Worm (Caenorhabditis elegans): Measurements from ENCODE around the gene F29A7.8.

The F29A7.8 gene

DNA sequence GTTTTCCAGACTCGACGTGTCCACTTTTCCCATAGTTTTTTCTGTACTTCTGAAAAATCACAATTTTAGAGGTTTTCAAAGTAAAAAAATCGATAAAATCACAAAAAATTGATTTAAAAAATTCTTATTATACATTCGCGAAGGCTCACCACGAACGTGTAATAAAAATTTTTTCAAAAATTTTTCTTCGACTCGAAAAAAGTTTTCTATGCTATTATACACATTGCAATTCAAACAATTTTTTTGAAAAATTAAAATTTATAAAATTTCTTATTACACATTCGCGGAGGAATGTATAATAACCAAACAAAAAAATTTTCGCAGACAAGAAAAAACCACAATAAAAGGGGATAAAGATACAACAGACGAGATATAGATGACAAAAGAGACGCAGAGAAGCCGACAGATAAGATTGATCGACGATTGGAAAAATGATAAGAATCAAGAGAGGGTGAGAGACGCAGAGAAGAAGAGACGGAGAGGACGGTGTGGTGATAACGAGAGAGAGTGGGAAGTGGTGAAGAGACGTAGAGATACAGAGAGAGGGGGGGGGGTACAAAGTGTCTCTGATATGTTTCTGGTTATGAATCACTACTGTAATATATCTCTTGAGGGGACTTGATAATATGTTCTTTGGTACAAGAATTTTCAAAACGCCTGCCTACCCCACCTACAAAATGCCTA lies 42.8 kb upstream of the F29A7.8 start, which contains the start of gene nhr-119:
Gene nhr-119, minus strand, starts transcription at position 51 of the 684 bp plus-strand sequence.
- TF ChIP-seq ceh-83 (GFP tag; optimal IDR thresholded peaks at IDR 0.05) (no peak), pha-4 (tag; optimal IDR thresholded peaks at IDR 0.05) (no peak), M03D4.4 (tag; optimal IDR thresholded peaks at IDR 0.05) (no peak), blmp-1 (tag; optimal IDR thresholded peaks at IDR 0.05) (no peak), cnd-1 (tag; optimal IDR thresholded peaks at IDR 0.05) (no peak), elt-1 (tag; optimal IDR thresholded peaks at IDR 0.05; ENCODE audit: borderline replicate concordance, insufficient read depth) (peak; percentile 95), unc-39 (tag; optimal IDR thresholded peaks at IDR 0.05) (no peak), zip-8 (tag; optimal IDR thresholded peaks at IDR 0.05) (no peak), flh-1 (GFP tag; optimal IDR thresholded peaks at IDR 0.05) (no peak), sem-2 (GFP tag; optimal IDR thresholded peaks at IDR 0.05) (no peak), ceh-39 (tag; optimal IDR thresholded peaks at IDR 0.05) (no peak), lin-32 (GFP tag; optimal IDR thresholded peaks at IDR 0.05) (no peak), unc-62 (GFP tag; optimal IDR thresholded peaks at IDR 0.05) (peak; percentile 79), hlh-1 (tag; optimal IDR thresholded peaks at IDR 0.05) (no peak), nhr-237 (tag; optimal IDR thresholded peaks at IDR 0.05) (peak; percentile 33), elt-3 (tag; optimal IDR thresholded peaks at IDR 0.05) (peak; percentile 94), nhr-12 (tag; optimal IDR thresholded peaks at IDR 0.05) (no peak), nhr-76 (tag; optimal IDR thresholded peaks at IDR 0.05) (no peak), ceh-43 (GFP tag; optimal IDR thresholded peaks at IDR 0.05) (no peak), mls-2 (tag; optimal IDR thresholded peaks at IDR 0.05) (no peak), unc-120 (tag; optimal IDR thresholded peaks at IDR 0.05; ENCODE audit: poor library complexity, severe bottlenecking) (peak; percentile 6), nhr-28 (tag; optimal IDR thresholded peaks at IDR 0.05) (no peak), tbx-8 (GFP tag; optimal IDR thresholded peaks at IDR 0.05) (no peak), snpc-4 (tag; optimal IDR thresholded peaks at IDR 0.05) (no peak), lsy-2 (tag; optimal IDR thresholded peaks at IDR 0.05) (no peak), ces-1 (GFP tag; optimal IDR thresholded peaks at IDR 0.05) (no peak)

- TF ChIP-seq nhr-12 (tag; optimal IDR thresholded peaks at IDR 0.05) (no peak), elt-1 (tag; optimal IDR thresholded peaks at IDR 0.05; ENCODE audit: borderline replicate concordance, insufficient read depth) (peak; percentile 3)
These were observed 40.1 kb upstream of the F29A7.8 start for ce11 chrII:2797951-2798350.

- TF ChIP-seq snpc-4 (tag; optimal IDR thresholded peaks at IDR 0.05): no peak
- TF ChIP-seq unc-120 (tag; optimal IDR thresholded peaks at IDR 0.05; ENCODE audit: poor library complexity, severe bottlenecking): no peak
- TF ChIP-seq cnd-1 (tag; optimal IDR thresholded peaks at IDR 0.05): no peak
- no peak for TF ChIP-seq elt-3 (tag; optimal IDR thresholded peaks at IDR 0.05)
- no peak for TF ChIP-seq ceh-43 (GFP tag; optimal IDR thresholded peaks at IDR 0.05)
- no peak for TF ChIP-seq mep-1 (tag; optimal IDR thresholded peaks at IDR 0.05)
- TF ChIP-seq ces-1 (GFP tag; optimal IDR thresholded peaks at IDR 0.05): no peak
- TF ChIP-seq hlh-1 (tag; optimal IDR thresholded peaks at IDR 0.05): no peak
- no peak for TF ChIP-seq bed-3 (GFP tag; optimal IDR thresholded peaks at IDR 0.05)
- no peak for TF ChIP-seq drap-1 (GFP tag; optimal IDR thresholded peaks at IDR 0.05)
- no peak for TF ChIP-seq lsy-2 (tag; optimal IDR thresholded peaks at IDR 0.05)
- TF ChIP-seq unc-39 (tag; optimal IDR thresholded peaks at IDR 0.05): no peak
- no peak for TF ChIP-seq nhr-28 (tag; optimal IDR thresholded peaks at IDR 0.05)
- TF ChIP-seq zip-8 (tag; optimal IDR thresholded peaks at IDR 0.05): no peak
- TF ChIP-seq sem-2 (GFP tag; optimal IDR thresholded peaks at IDR 0.05): no peak
- TF ChIP-seq nhr-237 (tag; optimal IDR thresholded peaks at IDR 0.05): no peak
- no peak for TF ChIP-seq blmp-1 (tag; optimal IDR thresholded peaks at IDR 0.05)
- no peak for TF ChIP-seq ceh-39 (tag; optimal IDR thresholded peaks at IDR 0.05)
These were observed 38.6 kb upstream of the F29A7.8 start for ce11 chrII:2796431-2796830.

DNA sequence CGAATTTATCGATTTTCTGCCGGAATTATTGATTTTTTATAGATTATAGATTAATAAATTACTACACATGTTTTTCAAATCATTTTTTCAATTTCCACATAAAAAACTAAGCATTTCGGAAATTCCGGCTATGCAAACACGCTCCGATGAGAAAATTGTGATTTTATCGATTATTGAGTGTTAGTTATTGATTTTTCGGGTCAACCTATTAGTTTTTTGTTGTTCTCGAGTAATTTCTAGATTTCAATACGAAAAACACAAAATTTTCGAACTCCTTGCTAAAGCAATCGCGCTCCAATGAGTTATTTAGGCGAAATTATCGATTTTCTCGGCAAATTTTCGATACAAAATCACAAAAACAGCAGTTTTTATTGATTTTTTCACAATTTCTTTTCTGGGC lies 37.6 kb upstream of the F29A7.8 start:
- TF ChIP-seq ceh-43 (GFP tag; optimal IDR thresholded peaks at IDR 0.05) (no peak), hlh-1 (tag; optimal IDR thresholded peaks at IDR 0.05) (no peak), lin-13 (tag; optimal IDR thresholded peaks at IDR 0.05) (no peak), flh-1 (GFP tag; optimal IDR thresholded peaks at IDR 0.05) (no peak), zip-8 (tag; optimal IDR thresholded peaks at IDR 0.05) (no peak), nhr-2 (tag; optimal IDR thresholded peaks at IDR 0.05) (no peak), unc-62 (GFP tag; optimal IDR thresholded peaks at IDR 0.05) (no peak), pha-4 (tag; optimal IDR thresholded peaks at IDR 0.05) (no peak), blmp-1 (tag; optimal IDR thresholded peaks at IDR 0.05) (no peak), mab-5 (tag; optimal IDR thresholded peaks at IDR 0.05) (no peak), snpc-4 (tag; optimal IDR thresholded peaks at IDR 0.05) (no peak), unc-39 (tag; optimal IDR thresholded peaks at IDR 0.05) (no peak), ham-2 (GFP tag; optimal IDR thresholded peaks at IDR 0.05) (no peak), lsy-2 (tag; optimal IDR thresholded peaks at IDR 0.05) (no peak), bed-3 (GFP tag; optimal IDR thresholded peaks at IDR 0.05) (no peak)

Measured in whole organism, mixed stage, embryonic.